Worm (Caenorhabditis elegans): Measurements from ENCODE around the gene rab-30.

- no peak for TF ChIP-seq T22C8.4 (GFP tag; IDR thresholded peaks at IDR 0.05)
- no peak for TF ChIP-seq cog-1 (tag; optimal IDR thresholded peaks at IDR 0.05)
- no peak for TF ChIP-seq ztf-29 (GFP tag; IDR thresholded peaks at IDR 0.05)
- TF ChIP-seq tab-1 (GFP tag; IDR thresholded peaks at IDR 0.05): no peak
- no peak for TF ChIP-seq ref-1 (GFP tag; conservative IDR thresholded peaks at IDR 0.05)
- no peak for TF ChIP-seq klf-2 (GFP tag; conservative IDR thresholded peaks at IDR 0.05)
- TF ChIP-seq flt-1 (GFP tag; IDR thresholded peaks at IDR 0.05): no peak
- TF ChIP-seq med-1 (GFP tag; optimal IDR thresholded peaks at IDR 0.05; ENCODE audit: insufficient read depth): no peak
These were observed 14.9 kb downstream of the rab-30 start, which contains the start of gene Y45F3A.4 for ce11 chrIII:10575320-10575719.

Measured in whole organism, midembryonic.